Worm (Caenorhabditis elegans): ENCODE results near the gene tmem-17.

The tmem-17 gene

ce11 chrIII:7091042-7091441 lies 21.0 kb downstream of the tmem-17 start, which contains the start of gene ZK418.2:
Gene ZK418.2, plus strand, starts transcription at chrIII:7091342.
- no peak for TF ChIP-seq ztf-23 (GFP tag; IDR thresholded peaks at IDR 0.05)
- no peak for TF ChIP-seq tab-1 (GFP tag; IDR thresholded peaks at IDR 0.05)
- no peak for TF ChIP-seq ref-1 (GFP tag; conservative IDR thresholded peaks at IDR 0.05)
- TF ChIP-seq cog-1 (tag; optimal IDR thresholded peaks at IDR 0.05) = no peak
- TF ChIP-seq klf-2 (GFP tag; conservative IDR thresholded peaks at IDR 0.05) = no peak

ce11 chrIII:7095156-7095555 lies 25.1 kb downstream of the tmem-17 start, which contains the start of gene nhr-9:
Gene nhr-9, plus strand, starts transcription at chrIII:7095462.
- no peak for TF ChIP-seq cog-1 (tag; optimal IDR thresholded peaks at IDR 0.05)
- TF ChIP-seq ref-1 (GFP tag; conservative IDR thresholded peaks at IDR 0.05) = no peak
- TF ChIP-seq klf-2 (GFP tag; conservative IDR thresholded peaks at IDR 0.05) = no peak
- TF ChIP-seq ztf-23 (GFP tag; IDR thresholded peaks at IDR 0.05) = no peak
- TF ChIP-seq ztf-29 (GFP tag; IDR thresholded peaks at IDR 0.05) = no peak
- TF ChIP-seq T22C8.4 (GFP tag; IDR thresholded peaks at IDR 0.05) = no peak
- no peak for TF ChIP-seq tab-1 (GFP tag; IDR thresholded peaks at IDR 0.05)
- no peak for TF ChIP-seq flt-1 (GFP tag; IDR thresholded peaks at IDR 0.05)
- no peak for TF ChIP-seq med-1 (GFP tag; optimal IDR thresholded peaks at IDR 0.05; ENCODE audit: insufficient read depth)

- no peak for TF ChIP-seq T22C8.4 (GFP tag; IDR thresholded peaks at IDR 0.05)
- no peak for TF ChIP-seq ztf-23 (GFP tag; IDR thresholded peaks at IDR 0.05)
- no peak for TF ChIP-seq ref-1 (GFP tag; conservative IDR thresholded peaks at IDR 0.05)
- TF ChIP-seq med-1 (GFP tag; optimal IDR thresholded peaks at IDR 0.05; ENCODE audit: insufficient read depth) = no peak
- no peak for TF ChIP-seq ztf-29 (GFP tag; IDR thresholded peaks at IDR 0.05)
- TF ChIP-seq klf-2 (GFP tag; conservative IDR thresholded peaks at IDR 0.05) = no peak
- TF ChIP-seq tab-1 (GFP tag; IDR thresholded peaks at IDR 0.05) = no peak
- TF ChIP-seq cog-1 (tag; optimal IDR thresholded peaks at IDR 0.05) = no peak
- no peak for TF ChIP-seq flt-1 (GFP tag; IDR thresholded peaks at IDR 0.05)
Measured at ce11 chrIII:7096481-7096880, 26.4 kb downstream of the tmem-17 start.

ce11 chrIII:7100001-7100400 lies 29.9 kb downstream of the tmem-17 start, which contains the start of gene ZK418.11:
Gene ZK418.11, plus strand, starts transcription at chrIII:7100289.
- no peak for TF ChIP-seq ztf-29 (GFP tag; IDR thresholded peaks at IDR 0.05)
- no peak for TF ChIP-seq cog-1 (tag; optimal IDR thresholded peaks at IDR 0.05)
- no peak for TF ChIP-seq klf-2 (GFP tag; conservative IDR thresholded peaks at IDR 0.05)
- no peak for TF ChIP-seq tab-1 (GFP tag; IDR thresholded peaks at IDR 0.05)
- TF ChIP-seq med-1 (GFP tag; optimal IDR thresholded peaks at IDR 0.05; ENCODE audit: insufficient read depth) = no peak
- TF ChIP-seq ztf-23 (GFP tag; IDR thresholded peaks at IDR 0.05) = no peak
- no peak for TF ChIP-seq flt-1 (GFP tag; IDR thresholded peaks at IDR 0.05)
- no peak for TF ChIP-seq ref-1 (GFP tag; conservative IDR thresholded peaks at IDR 0.05)
- TF ChIP-seq T22C8.4 (GFP tag; IDR thresholded peaks at IDR 0.05) = no peak

- TF ChIP-seq med-1 (GFP tag; optimal IDR thresholded peaks at IDR 0.05; ENCODE audit: insufficient read depth) (no peak), tab-1 (GFP tag; IDR thresholded peaks at IDR 0.05) (no peak), flt-1 (GFP tag; IDR thresholded peaks at IDR 0.05) (no peak), T22C8.4 (GFP tag; IDR thresholded peaks at IDR 0.05) (no peak), klf-2 (GFP tag; conservative IDR thresholded peaks at IDR 0.05) (no peak), ztf-29 (GFP tag; IDR thresholded peaks at IDR 0.05) (no peak), ref-1 (GFP tag; conservative IDR thresholded peaks at IDR 0.05) (no peak), cog-1 (tag; optimal IDR thresholded peaks at IDR 0.05) (no peak), ztf-23 (GFP tag; IDR thresholded peaks at IDR 0.05) (no peak)
Measured at ce11 chrIII:7101814-7102477, 31.9 kb downstream of the tmem-17 start.

ce11 chrIII:7103940-7104440 lies 33.9 kb downstream of the tmem-17 start, which contains the start of gene cpg-2:
Gene cpg-2, minus strand, starts transcription at chrIII:7103990.
- TF ChIP-seq tab-1 (GFP tag; IDR thresholded peaks at IDR 0.05) (no peak), T22C8.4 (GFP tag; IDR thresholded peaks at IDR 0.05) (no peak), flt-1 (GFP tag; IDR thresholded peaks at IDR 0.05) (no peak)

- TF ChIP-seq ref-1 (GFP tag; conservative IDR thresholded peaks at IDR 0.05) = no peak
- no peak for TF ChIP-seq med-1 (GFP tag; optimal IDR thresholded peaks at IDR 0.05; ENCODE audit: insufficient read depth)
- TF ChIP-seq T22C8.4 (GFP tag; IDR thresholded peaks at IDR 0.05) = no peak
- TF ChIP-seq ztf-29 (GFP tag; IDR thresholded peaks at IDR 0.05) = no peak
- no peak for TF ChIP-seq tab-1 (GFP tag; IDR thresholded peaks at IDR 0.05)
- TF ChIP-seq flt-1 (GFP tag; IDR thresholded peaks at IDR 0.05) = no peak
- TF ChIP-seq ztf-23 (GFP tag; IDR thresholded peaks at IDR 0.05) = no peak
Measured at ce11 chrIII:7106854-7107253, 36.8 kb downstream of the tmem-17 start.

- no peak for TF ChIP-seq klf-2 (GFP tag; conservative IDR thresholded peaks at IDR 0.05)
- TF ChIP-seq tab-1 (GFP tag; IDR thresholded peaks at IDR 0.05) = no peak
- no peak for TF ChIP-seq ztf-23 (GFP tag; IDR thresholded peaks at IDR 0.05)
- no peak for TF ChIP-seq cog-1 (tag; optimal IDR thresholded peaks at IDR 0.05)
- TF ChIP-seq med-1 (GFP tag; optimal IDR thresholded peaks at IDR 0.05; ENCODE audit: insufficient read depth) = no peak
- TF ChIP-seq ztf-29 (GFP tag; IDR thresholded peaks at IDR 0.05) = no peak
- TF ChIP-seq flt-1 (GFP tag; IDR thresholded peaks at IDR 0.05) = no peak
- no peak for TF ChIP-seq T22C8.4 (GFP tag; IDR thresholded peaks at IDR 0.05)
- no peak for TF ChIP-seq ref-1 (GFP tag; conservative IDR thresholded peaks at IDR 0.05)
Measured at ce11 chrIII:7107965-7108364, 37.9 kb downstream of the tmem-17 start, which contains the start of gene odd-1. Gene odd-1, plus strand, starts transcription at chrIII:7108313.

- no peak for TF ChIP-seq ref-1 (GFP tag; conservative IDR thresholded peaks at IDR 0.05)
- no peak for TF ChIP-seq cog-1 (tag; optimal IDR thresholded peaks at IDR 0.05)
- TF ChIP-seq med-1 (GFP tag; optimal IDR thresholded peaks at IDR 0.05; ENCODE audit: insufficient read depth) = no peak
- TF ChIP-seq flt-1 (GFP tag; IDR thresholded peaks at IDR 0.05) = no peak
- no peak for TF ChIP-seq klf-2 (GFP tag; conservative IDR thresholded peaks at IDR 0.05)
- no peak for TF ChIP-seq ztf-29 (GFP tag; IDR thresholded peaks at IDR 0.05)
- no peak for TF ChIP-seq tab-1 (GFP tag; IDR thresholded peaks at IDR 0.05)
- TF ChIP-seq ztf-23 (GFP tag; IDR thresholded peaks at IDR 0.05) = no peak
- no peak for TF ChIP-seq T22C8.4 (GFP tag; IDR thresholded peaks at IDR 0.05)
Measured at ce11 chrIII:7111793-7112192, 41.7 kb downstream of the tmem-17 start, which contains the start of gene B0280.7. Gene B0280.7, minus strand, starts transcription at chrIII:7111893.
